Worm (Caenorhabditis elegans): ENCODE results near the gene prp-18.

- TF ChIP-seq php-3 (GFP tag; IDR thresholded peaks at IDR 0.05) = no peak
- no peak for TF ChIP-seq skn-1 (tag; optimal IDR thresholded peaks at IDR 0.05)
- no peak for TF ChIP-seq zfp-2 (tag; optimal IDR thresholded peaks at IDR 0.05)
- no peak for TF ChIP-seq lim-7 (GFP tag; IDR thresholded peaks at IDR 0.05)
- no peak for TF ChIP-seq aly-2 (tag; optimal IDR thresholded peaks at IDR 0.05)
- TF ChIP-seq ama-1 (optimal IDR thresholded peaks at IDR 0.05) = no peak
Measured at ce11 chrIV:9869344-9869743, 14.8 kb downstream of the prp-18 start.
